Fruit fly (Drosophila melanogaster): Measurements from ENCODE around the gene Naa30B.

Gene Naa30B

dm6 chr3L:1478998-1479680, 7.3 kb upstream of the Naa30B start (continued):
- TF ChIP-seq pan (optimal IDR thresholded peaks at IDR 0.05) (peak in 1 of 2 experiments; percentile 7), pan (GFP tag; optimal IDR thresholded peaks at IDR 0.05 in 1 of 2, IDR thresholded peaks at IDR 0.05 in 1 of 2) (peak in 1 of 2 experiments; percentile 72), p53 (GFP tag; optimal IDR thresholded peaks at IDR 0.05) (no peak), Dip2 (GFP tag; IDR thresholded peaks at IDR 0.05) (no peak), so (GFP tag; IDR thresholded peaks at IDR 0.05) (no peak), Trl (optimal IDR thresholded peaks at IDR 0.05) (no peak), Trl (GFP tag; optimal IDR thresholded peaks at IDR 0.05) (peak; percentile 63), CG10209 (GFP tag; optimal IDR thresholded peaks at IDR 0.05) (peak; percentile 68), CG2889 (GFP tag; IDR thresholded peaks at IDR 0.05) (no peak), gsb (GFP tag; IDR thresholded peaks at IDR 0.05) (no peak), crol (GFP tag; IDR thresholded peaks at IDR 0.05) (no peak), cwo (GFP tag; optimal IDR thresholded peaks at IDR 0.05) (no peak), CG1603 (tag; optimal IDR thresholded peaks at IDR 0.05) (peak; percentile 85), CG14667 (GFP tag; IDR thresholded peaks at IDR 0.05) (peak; percentile 70), Lhr (GFP tag; optimal IDR thresholded peaks at IDR 0.05) (peak; percentile 21), Optix (GFP tag; IDR thresholded peaks at IDR 0.05) (peak; percentile 63; the same call in 1 of the 3 replicates), MBD-R2 (GFP tag; IDR thresholded peaks at IDR 0.05) (no peak), Hr39 (optimal IDR thresholded peaks at IDR 0.05) (no peak), psq (GFP tag; optimal IDR thresholded peaks at IDR 0.05) (no peak), Atf3 (GFP tag; optimal IDR thresholded peaks at IDR 0.05) (peak; percentile 65), amos (GFP tag; IDR thresholded peaks at IDR 0.05; ENCODE audit: partially characterized antibody) (no peak), lbe (GFP tag; optimal IDR thresholded peaks at IDR 0.05) (no peak), CG16863 (GFP tag; optimal IDR thresholded peaks at IDR 0.05) (peak; percentile 68), slp2 (GFP tag; optimal IDR thresholded peaks at IDR 0.05) (peak; percentile 48), ttk (GFP tag; IDR thresholded peaks at IDR 0.05) (peak; percentile 59), Sin3A (optimal IDR thresholded peaks at IDR 0.05) (no peak), CG32532 (GFP tag; IDR thresholded peaks at IDR 0.05) (peak; percentile 39; the same call in 1 of the 2 replicates), pb (GFP tag; optimal IDR thresholded peaks at IDR 0.05) (peak; percentile 56), CG15696 (tag; optimal IDR thresholded peaks at IDR 0.05) (peak; percentile 92), Fer3 (tag; optimal IDR thresholded peaks at IDR 0.05) (no peak), CG17361 (GFP tag; IDR thresholded peaks at IDR 0.05) (peak; percentile 54), CG32767 (GFP tag; IDR thresholded peaks at IDR 0.05) (0 out of 2 replicates have a peak, but pooled peaks have one; percentile 45), Dek (tag; optimal IDR thresholded peaks at IDR 0.05) (no peak), salm (tag; optimal IDR thresholded peaks at IDR 0.05) (peak; percentile 3), dysf (GFP tag; IDR thresholded peaks at IDR 0.05) (peak; percentile 60; the same call in 1 of the 3 replicates), sens-2 (GFP tag; IDR thresholded peaks at IDR 0.05) (peak; percentile 57; the same call in 1 of the 2 replicates), sima (GFP tag; optimal IDR thresholded peaks at IDR 0.05) (no peak), CG34224 (GFP tag; IDR thresholded peaks at IDR 0.05; ENCODE audit: partially characterized antibody) (no peak), CG10274 (GFP tag; optimal IDR thresholded peaks at IDR 0.05) (no peak), CG16815 (GFP tag; optimal IDR thresholded peaks at IDR 0.05) (peak; percentile 82), ranshi (GFP tag; IDR thresholded peaks at IDR 0.05) (peak; percentile 68; the same call in 1 of the 2 replicates), CG11456 (GFP tag; IDR thresholded peaks at IDR 0.05) (peak; percentile 64; the same call in 1 of the 3 replicates), CG12942 (GFP tag; optimal IDR thresholded peaks at IDR 0.05) (peak; percentile 42), gfzf (GFP tag; optimal IDR thresholded peaks at IDR 0.05) (no peak), Scr (GFP tag; IDR thresholded peaks at IDR 0.05; ENCODE audit: partially characterized antibody) (no peak), fd64A (GFP tag; optimal IDR thresholded peaks at IDR 0.05) (no peak), pfk (GFP tag; optimal IDR thresholded peaks at IDR 0.05) (no peak), CG31441 (GFP tag; IDR thresholded peaks at IDR 0.05) (peak; percentile 67), CG9876 (GFP tag; optimal IDR thresholded peaks at IDR 0.05) (no peak), mld (GFP tag; IDR thresholded peaks at IDR 0.05; ENCODE audit: partially characterized antibody) (no peak), CG10366 (GFP tag; IDR thresholded peaks at IDR 0.05) (peak; percentile 58; the same call in 1 of the 2 replicates)

All from whole organism, embryonic.